Fruit fly (Drosophila melanogaster): ENCODE measurements around the gene CG33340.

The CG33340 gene

DNA sequence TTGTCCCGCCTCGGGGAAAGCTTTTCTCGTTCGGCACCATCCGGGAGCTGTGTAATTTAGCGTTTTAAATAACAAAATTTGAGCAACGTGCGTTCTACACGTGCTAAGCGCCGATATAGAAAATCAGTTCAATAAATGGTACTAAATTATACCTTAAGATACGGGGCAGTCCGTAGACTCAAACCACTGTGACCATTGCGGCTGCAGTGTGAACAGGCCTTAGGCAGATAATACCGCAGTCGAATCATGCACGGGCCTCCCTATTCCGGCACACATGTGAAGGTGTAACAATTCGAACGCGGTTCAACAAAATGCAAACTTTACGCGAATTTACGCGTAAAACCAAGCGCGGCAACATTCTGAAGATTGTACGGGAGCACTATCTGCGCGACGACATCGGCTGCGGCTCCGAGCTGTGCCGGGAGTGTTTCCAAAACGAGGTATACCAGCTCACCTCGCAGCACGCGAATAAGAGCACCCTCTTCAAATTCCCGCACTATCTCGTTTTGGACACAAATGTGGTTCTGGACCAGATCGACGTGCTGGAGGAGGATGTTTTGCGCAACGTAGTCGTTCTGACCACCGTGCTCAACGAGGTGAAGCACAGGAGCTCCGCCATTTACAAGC, 29.6 kb upstream of the CG33340 start, which contains the start of the genes Rrp5 and Dis3 (continued):
- peak; percentile 89 for TF ChIP-seq CG34422 (GFP tag; IDR thresholded peaks at IDR 0.05)
- no peak for TF ChIP-seq en (GFP tag; optimal IDR thresholded peaks at IDR 0.05)
- TF ChIP-seq her (GFP tag; optimal IDR thresholded peaks at IDR 0.05), result peak; percentile 96
- TF ChIP-seq tin (GFP tag; optimal IDR thresholded peaks at IDR 0.05), result peak; percentile 28
- TF ChIP-seq sob (GFP tag; IDR thresholded peaks at IDR 0.05), result peak; percentile 77
- TF ChIP-seq CG12659 (GFP tag; optimal IDR thresholded peaks at IDR 0.05), result no peak
- TF ChIP-seq CG8281 (tag; optimal IDR thresholded peaks at IDR 0.05), result no peak
- no peak for TF ChIP-seq CG17568 (GFP tag; optimal IDR thresholded peaks at IDR 0.05)
- no peak for TF ChIP-seq CG10462 (GFP tag; optimal IDR thresholded peaks at IDR 0.05)
- no peak for TF ChIP-seq CG7271 (tag; optimal IDR thresholded peaks at IDR 0.05)
- no peak for TF ChIP-seq Ravus (GFP tag; IDR thresholded peaks at IDR 0.05)
- peak; percentile 39 for TF ChIP-seq jumu (GFP tag; optimal IDR thresholded peaks at IDR 0.05)
- TF ChIP-seq Atf3 (GFP tag; optimal IDR thresholded peaks at IDR 0.05), result no peak
- no peak for TF ChIP-seq ro (GFP tag; IDR thresholded peaks at IDR 0.05)
- no peak for TF ChIP-seq Atf6 (GFP tag; IDR thresholded peaks at IDR 0.05)
- TF ChIP-seq CG3995 (GFP tag; optimal IDR thresholded peaks at IDR 0.05), result peak; percentile 75
- no peak for TF ChIP-seq hth (optimal IDR thresholded peaks at IDR 0.05)
- no peak for TF ChIP-seq Taf1 (GFP tag; IDR thresholded peaks at IDR 0.05)
- no peak for TF ChIP-seq CG12299 (tag; optimal IDR thresholded peaks at IDR 0.05)
- no peak for TF ChIP-seq CG18619 (GFP tag; optimal IDR thresholded peaks at IDR 0.05)
- TF ChIP-seq chinmo (GFP tag; IDR thresholded peaks at IDR 0.05; ENCODE audit: partially characterized antibody), result 0 out of 4 replicates have a peak, but pooled peaks have one; percentile 30
- TF ChIP-seq CG14860 (GFP tag; IDR thresholded peaks at IDR 0.05; ENCODE audit: partially characterized antibody), result 0 out of 3 replicates have a peak, but pooled peaks have one; percentile 20
- peak; percentile 30; the same call in 1 of the 2 replicates for TF ChIP-seq cas (GFP tag; IDR thresholded peaks at IDR 0.05)
- TF ChIP-seq CG10654 (GFP tag; optimal IDR thresholded peaks at IDR 0.05), result no peak
- TF ChIP-seq jing (GFP tag; optimal IDR thresholded peaks at IDR 0.05), result no peak
- TF ChIP-seq wor (GFP tag; IDR thresholded peaks at IDR 0.05), result no peak

DNA sequence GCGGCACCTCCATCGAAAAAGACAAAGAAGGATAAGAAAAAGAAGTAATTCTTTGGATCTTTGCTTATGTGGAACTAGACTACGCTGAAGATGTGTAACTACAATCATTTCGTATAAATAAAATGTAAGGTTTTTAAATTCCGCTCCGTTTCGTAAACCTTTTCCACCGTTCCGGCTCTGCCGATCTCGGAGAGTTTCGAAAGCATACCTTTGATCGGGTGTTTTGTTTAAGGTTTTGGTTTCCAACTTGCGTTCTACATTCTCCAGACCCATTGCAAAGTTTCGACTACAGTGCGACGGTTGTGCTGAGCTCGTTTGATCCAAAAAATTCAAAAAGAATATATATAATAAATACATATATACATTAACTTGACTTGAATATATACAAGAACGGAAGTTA, 26.3 kb upstream of the CG33340 start, which contains the start of gene CG6432:
CG6432 (plus strand) TSS at position 301 of the 400 bp plus-strand sequence.
- no peak for TF ChIP-seq tll (GFP tag; optimal IDR thresholded peaks at IDR 0.05)
- no peak for TF ChIP-seq Lhr (GFP tag; optimal IDR thresholded peaks at IDR 0.05)
- no peak for TF ChIP-seq Sin3A (optimal IDR thresholded peaks at IDR 0.05)
- no peak for TF ChIP-seq dimm (GFP tag; IDR thresholded peaks at IDR 0.05)
- no peak for TF ChIP-seq twi (tag; optimal IDR thresholded peaks at IDR 0.05)
- TF ChIP-seq CG18476 (GFP tag; optimal IDR thresholded peaks at IDR 0.05), result no peak
- TF ChIP-seq CG4282 (GFP tag; optimal IDR thresholded peaks at IDR 0.05), result no peak
- no peak for TF ChIP-seq Dad (GFP tag; optimal IDR thresholded peaks at IDR 0.05)
- no peak for TF ChIP-seq CG3065 (GFP tag; optimal IDR thresholded peaks at IDR 0.05)

DNA sequence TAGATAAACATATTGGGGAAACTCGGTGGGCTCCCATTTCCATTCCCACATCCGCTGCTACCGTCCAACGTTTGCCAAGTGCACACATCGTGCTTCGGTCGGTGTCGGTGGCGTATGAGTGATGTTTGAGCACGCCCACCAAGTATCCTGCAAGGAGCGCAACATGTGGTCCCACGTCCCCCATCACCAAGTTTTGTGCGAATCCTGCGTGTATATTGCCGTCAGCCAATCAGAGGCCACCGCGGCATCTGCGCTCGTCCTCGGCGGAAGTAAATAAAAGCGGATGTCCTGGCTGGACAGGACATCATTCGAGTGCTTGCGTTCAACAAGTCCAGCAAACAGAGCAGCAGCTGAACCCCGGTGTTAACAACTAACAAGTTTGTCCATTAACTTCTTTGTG, 21.7 kb upstream of the CG33340 start, which contains the start of gene Ms:
Ms (plus strand) TSS at position 301 of the 400 bp plus-strand sequence.
- no peak for TF ChIP-seq HLH54F (GFP tag; optimal IDR thresholded peaks at IDR 0.05)
- TF ChIP-seq CG7372 (GFP tag; IDR thresholded peaks at IDR 0.05), result 0 out of 2 replicates have a peak, but pooled peaks have one; percentile 12
- no peak for TF ChIP-seq CG17359 (tag; optimal IDR thresholded peaks at IDR 0.05)
- no peak for TF ChIP-seq CTCF (GFP tag; optimal IDR thresholded peaks at IDR 0.05)
- no peak for TF ChIP-seq CG17385 (GFP tag; optimal IDR thresholded peaks at IDR 0.05)
